Worm (Caenorhabditis elegans) whole organism, midembryonic: ENCODE measurements around the gene cyp-13A4.

ENCODE experiments used
- T22C8.4 ChIP-seq: fragments of 200-800 bp; sonication (Bioruptor generic); IDR thresholded peaks from 2 replicates; pipeline ENCODE4 v1.3.6; 2022; ENCODE audit warnings: missing genetic modification characterization, missing compliant biosample characterization
- cog-1 ChIP-seq: sonication (generic microtip); optimal IDR thresholded peaks from 2 replicates; lab custom pipeline; 2016; ENCODE audit warnings: missing genetic modification characterization, missing compliant biosample characterization
- flt-1 ChIP-seq: fragments of 200-800 bp; sonication (Bioruptor generic); IDR thresholded peaks from 2 replicates; pipeline ENCODE4 v1.3.6; 2022; ENCODE audit warnings: missing genetic modification characterization, missing compliant biosample characterization
- klf-2 ChIP-seq: fragments of 200-800 bp; sonication (Bioruptor generic); conservative IDR thresholded peaks from 2 replicates; pipeline ENCODE4 v1.3.6; 2022; ENCODE audit warnings: missing genetic modification reagents, missing genetic modification characterization, missing compliant biosample characterization
- med-1 ChIP-seq: sonication (generic microtip); optimal IDR thresholded peaks from 2 replicates; lab custom pipeline; 2017; ENCODE audit warnings: missing genetic modification characterization, mild to moderate bottlenecking, missing compliant biosample characterization, antibody characterized with exemption, missing genetic modification reagents; ENCODE audit not compliant: insufficient read depth
- ref-1 ChIP-seq: fragments of 200-800 bp; sonication (Bioruptor generic); conservative IDR thresholded peaks from 2 replicates; pipeline ENCODE4 v1.3.6; 2022; ENCODE audit warnings: missing genetic modification reagents, missing genetic modification characterization, missing compliant biosample characterization
- tab-1 ChIP-seq: fragments of 200-800 bp; sonication (Bioruptor generic); IDR thresholded peaks from 2 replicates; pipeline ENCODE4 v1.3.6; 2022; ENCODE audit warnings: missing genetic modification characterization, missing compliant biosample characterization
- ztf-23 ChIP-seq: fragments of 200-800 bp; sonication (Bioruptor generic); IDR thresholded peaks from 2 replicates; pipeline ENCODE4 v1.3.6; 2022; ENCODE audit warnings: missing genetic modification reagents, missing genetic modification characterization, missing compliant biosample characterization
- ztf-29 ChIP-seq: fragments of 200-800 bp; sonication (Bioruptor generic); IDR thresholded peaks from 2 replicates; pipeline ENCODE4 v1.3.6; 2022; ENCODE audit warnings: missing genetic modification reagents, missing genetic modification characterization, missing compliant biosample characterization

DNA sequence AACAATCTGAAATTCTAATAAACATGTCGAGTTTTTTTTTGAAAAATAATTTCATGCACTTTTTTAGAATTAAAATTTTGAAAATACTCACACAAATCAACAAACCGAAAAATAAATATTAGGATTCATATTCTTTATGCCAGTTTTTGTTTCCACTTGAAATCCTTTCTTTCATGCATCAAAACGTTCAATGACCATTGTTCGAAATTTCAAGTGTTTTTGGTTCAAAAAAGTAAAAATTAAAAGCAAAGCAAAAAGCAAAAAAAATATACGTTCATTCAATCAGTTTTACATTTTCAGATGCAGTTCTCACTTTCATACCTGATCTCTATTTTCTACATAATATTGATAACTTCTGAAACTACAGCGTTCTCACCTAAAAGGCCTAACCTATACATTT is 43.8 kb downstream of the cyp-13A4 start, which contains the start of gene ZK1321.1:
- TF ChIP-seq tab-1 (GFP tag; lab: Robert Waterston, UW) (no peak), cog-1 (tag; lab: Kevin White, UChicago) (no peak), flt-1 (GFP tag; lab: Robert Waterston, UW) (no peak), med-1 (GFP tag; lab: Kevin White, UChicago) (no peak), ztf-23 (GFP tag; lab: Robert Waterston, UW) (no peak), ztf-29 (GFP tag; lab: Robert Waterston, UW) (no peak), T22C8.4 (no peak), ref-1 (no peak), klf-2 (GFP tag; lab: Robert Waterston, UW) (no peak)
